Worm (Caenorhabditis elegans) whole organism, L1 larva: Measurements from ENCODE around the gene Y73B6A.3.

Source experiments
- C04F5.9 ChIP-seq: sonication (generic microtip); optimal IDR thresholded peaks from 2 replicates; lab custom pipeline; 2016; ENCODE audit warnings: missing genetic modification characterization, missing compliant biosample characterization
- F16B12.6 ChIP-seq: fragments of 150-350 bp; optimal IDR thresholded peaks from 2 replicates; lab custom pipeline; 2014; ENCODE audit warnings: missing biosample characterization, missing genetic modification characterization
- aly-2 ChIP-seq: fragments of 150-350 bp; optimal IDR thresholded peaks from 2 replicates; lab custom pipeline; 2014; ENCODE audit warnings: missing biosample characterization, missing genetic modification characterization
- ama-1 ChIP-seq: fragments of 150-350 bp; optimal IDR thresholded peaks from 2 replicates; lab custom pipeline; 2014
- ceh-63 ChIP-seq: fragments of 200-800 bp; sonication (Bioruptor generic); optimal IDR thresholded peaks from 2 replicates; lab custom pipeline; 2018; ENCODE audit warnings: mild to moderate bottlenecking, missing genetic modification characterization, missing compliant biosample characterization
- ceh-8 ChIP-seq: fragments of 200-800 bp; sonication (Bioruptor generic); optimal IDR thresholded peaks from 2 replicates; lab custom pipeline; 2018; ENCODE audit warnings: mild to moderate bottlenecking, missing genetic modification characterization, moderate library complexity, missing compliant biosample characterization
- ceh-82 ChIP-seq, 3 experiments: fragments of 150-350 bp in 1 of 3; sonication (generic microtip) in 2 of 3; optimal IDR thresholded peaks; 2 replicates each; lab custom pipeline; 2014 to 2017; ENCODE audit warnings: missing biosample characterization in 3 of 3, missing genetic modification characterization in 3 of 3
- ces-1 ChIP-seq: fragments of 150-350 bp; optimal IDR thresholded peaks from 2 replicates; lab custom pipeline; 2014; ENCODE audit warnings: missing biosample characterization, missing genetic modification reagents, missing genetic modification characterization
- dpl-1 ChIP-seq, 3 experiments: fragments of 150-350 bp in 2 of 3; sonication (generic microtip) in 1 of 3; optimal IDR thresholded peaks; 2 replicates each; lab custom pipeline; 2014 to 2017; ENCODE audit warnings: missing biosample characterization in 3 of 3, missing genetic modification characterization in 3 of 3, missing genetic modification reagents in 3 of 3
- efl-1 ChIP-seq, 4 experiments: fragments of 150-350 bp; optimal IDR thresholded peaks in 3 of 4; peaks in 1 of 4; 1 replicate in 1 of 4; 2 replicates in 3 of 4; lab custom pipeline; 2014; ENCODE audit warnings: missing biosample characterization in 2 of 4, missing genetic modification characterization in 2 of 4, missing genetic modification reagents in 2 of 4
- egl-27 ChIP-seq, 2 experiments: fragments of 150-350 bp in 1 of 2; sonication (generic microtip); optimal IDR thresholded peaks; 3 replicates each; lab custom pipeline; 2017 to 2018; ENCODE audit warnings: missing biosample characterization in 2 of 2, missing genetic modification characterization in 2 of 2, missing genetic modification reagents in 2 of 2
- elt-2 ChIP-seq: sonication (generic microtip); optimal IDR thresholded peaks from 2 replicates; lab custom pipeline; 2016; ENCODE audit warnings: missing genetic modification characterization, mild to moderate bottlenecking, inconsistent platforms, missing compliant biosample characterization, missing genetic modification reagents
- fkh-10 ChIP-seq: sonication (generic microtip); optimal IDR thresholded peaks from 2 replicates; lab custom pipeline; 2017; ENCODE audit warnings: missing biosample characterization, missing genetic modification reagents, missing genetic modification characterization
- fkh-4 ChIP-seq: sonication (generic microtip); optimal IDR thresholded peaks from 2 replicates; lab custom pipeline; 2016; ENCODE audit warnings: missing compliant biosample characterization, missing genetic modification characterization, borderline replicate concordance
- fkh-8 ChIP-seq: sonication (generic microtip); optimal IDR thresholded peaks from 2 replicates; lab custom pipeline; 2016; ENCODE audit warnings: mild to moderate bottlenecking, missing genetic modification characterization, missing compliant biosample characterization
- fos-1 ChIP-seq: fragments of 150-350 bp; optimal IDR thresholded peaks from 2 replicates; lab custom pipeline; 2014; ENCODE audit warnings: missing biosample characterization, missing genetic modification characterization
- grh-1 ChIP-seq: fragments of 200-800 bp; sonication (Bioruptor generic); IDR thresholded peaks from 2 replicates; pipeline ENCODE4 v1.3.6; 2022; ENCODE audit warnings: missing genetic modification reagents, missing genetic modification characterization, missing compliant biosample characterization
- hpl-2 ChIP-seq: fragments of 150-350 bp; optimal IDR thresholded peaks from 2 replicates; lab custom pipeline; 2014; ENCODE audit warnings: missing biosample characterization, missing genetic modification reagents, missing genetic modification characterization
- isw-1 ChIP-seq: fragments of 200-800 bp; sonication (Bioruptor generic); IDR thresholded peaks from 2 replicates; pipeline ENCODE4 v1.3.6; 2022; ENCODE audit warnings: missing genetic modification characterization, missing compliant biosample characterization
- lin-14 ChIP-seq: fragments of 200-800 bp; sonication (Bioruptor generic); optimal IDR thresholded peaks from 2 replicates; lab custom pipeline; 2018; ENCODE audit warnings: mild to moderate bottlenecking, missing genetic modification characterization, moderate library complexity, missing compliant biosample characterization
- lin-15B ChIP-seq: fragments of 150-350 bp; sonication (generic microtip); optimal IDR thresholded peaks from 3 replicates; lab custom pipeline; 2014; ENCODE audit warnings: missing biosample characterization, missing genetic modification characterization
- lin-39 ChIP-seq: fragments of 150-350 bp; optimal IDR thresholded peaks from 2 replicates; lab custom pipeline; 2014; ENCODE audit warnings: missing biosample characterization, missing genetic modification reagents, missing genetic modification characterization
- lsy-2 ChIP-seq, 2 experiments: fragments of 150-350 bp; optimal IDR thresholded peaks; 2 replicates each; lab custom pipeline; 2014; ENCODE audit warnings: missing biosample characterization in 2 of 2, missing genetic modification characterization in 2 of 2
- mdl-1 ChIP-seq, 2 experiments: fragments of 150-350 bp; optimal IDR thresholded peaks; 2 replicates each; lab custom pipeline; 2014 to 2017; ENCODE audit warnings: missing biosample characterization in 2 of 2, missing genetic modification characterization in 2 of 2, inconsistent platforms in 1 of 2
- mef-2 ChIP-seq: fragments of 150-350 bp; optimal IDR thresholded peaks from 2 replicates; lab custom pipeline; 2014; ENCODE audit warnings: missing biosample characterization, missing genetic modification characterization
- nhr-11 ChIP-seq: fragments of 150-350 bp; optimal IDR thresholded peaks from 2 replicates; lab custom pipeline; 2014; ENCODE audit warnings: missing biosample characterization, missing genetic modification characterization
- nhr-20 ChIP-seq: sonication (generic microtip); optimal IDR thresholded peaks from 2 replicates; lab custom pipeline; 2016; ENCODE audit warnings: mild to moderate bottlenecking, missing genetic modification characterization, missing compliant biosample characterization
- nhr-47 ChIP-seq: sonication (generic microtip); optimal IDR thresholded peaks from 2 replicates; lab custom pipeline; 2016; ENCODE audit warnings: mild to moderate bottlenecking, missing genetic modification characterization, moderate library complexity, missing compliant biosample characterization
- nhr-71 ChIP-seq: sonication (generic microtip); optimal IDR thresholded peaks from 2 replicates; lab custom pipeline; 2016; ENCODE audit warnings: mild to moderate bottlenecking, missing genetic modification characterization, moderate library complexity, missing compliant biosample characterization
- nhr-77 ChIP-seq: fragments of 150-350 bp; optimal IDR thresholded peaks from 2 replicates; lab custom pipeline; 2014; ENCODE audit warnings: missing biosample characterization, missing genetic modification characterization
- pag-3 ChIP-seq: sonication (generic microtip); optimal IDR thresholded peaks from 2 replicates; lab custom pipeline; 2017; ENCODE audit warnings: missing genetic modification characterization, mild to moderate bottlenecking, missing compliant biosample characterization, antibody characterized with exemption, borderline replicate concordance; ENCODE audit not compliant: insufficient read depth
- rnt-1 ChIP-seq: sonication (generic microtip); optimal IDR thresholded peaks from 2 replicates; lab custom pipeline; 2016; ENCODE audit warnings: mild to moderate bottlenecking, missing genetic modification characterization, moderate library complexity, missing compliant biosample characterization
- skn-1 ChIP-seq: fragments of 150-350 bp; optimal IDR thresholded peaks from 2 replicates; lab custom pipeline; 2014; ENCODE audit warnings: missing biosample characterization, missing genetic modification characterization
- snpc-4 ChIP-seq: fragments of 150-350 bp; optimal IDR thresholded peaks from 2 replicates; lab custom pipeline; 2014; ENCODE audit warnings: missing biosample characterization, missing genetic modification characterization
- snu-23 ChIP-seq: sonication (generic microtip); optimal IDR thresholded peaks from 2 replicates; lab custom pipeline; 2016; ENCODE audit warnings: missing genetic modification characterization, missing compliant biosample characterization
- swsn-7 ChIP-seq: sonication (generic microtip); optimal IDR thresholded peaks from 2 replicates; lab custom pipeline; 2016; ENCODE audit warnings: missing genetic modification characterization, missing compliant biosample characterization
- tbx-2 ChIP-seq: sonication (generic microtip); optimal IDR thresholded peaks from 2 replicates; lab custom pipeline; 2016; ENCODE audit warnings: missing genetic modification characterization, missing compliant biosample characterization
- unc-130 ChIP-seq: fragments of 150-350 bp; optimal IDR thresholded peaks from 2 replicates; lab custom pipeline; 2017; ENCODE audit warnings: missing biosample characterization, missing genetic modification characterization, inconsistent platforms
- unc-30 ChIP-seq: sonication (generic microtip); optimal IDR thresholded peaks from 2 replicates; lab custom pipeline; 2017; ENCODE audit warnings: missing biosample characterization, missing genetic modification characterization
- unc-62 ChIP-seq: fragments of 150-350 bp; optimal IDR thresholded peaks from 2 replicates; lab custom pipeline; 2014; ENCODE audit warnings: missing biosample characterization, missing genetic modification reagents, missing genetic modification characterization
- unc-86 ChIP-seq: sonication (generic microtip); optimal IDR thresholded peaks from 2 replicates; lab custom pipeline; 2016; ENCODE audit warnings: missing genetic modification characterization, missing compliant biosample characterization
- ztf-11 ChIP-seq, 2 experiments: sonication (generic microtip); optimal IDR thresholded peaks; 2 replicates each; lab custom pipeline; 2016 to 2017; ENCODE audit warnings: missing genetic modification characterization in 2 of 2, missing biosample characterization in 1 of 2, missing compliant biosample characterization in 1 of 2

Gene Y73B6A.3

ce11 chrIV:6785151-6785550 is 45.1 kb upstream of the Y73B6A.3 start, which contains the start of gene dyci-1 (continued):
- TF ChIP-seq lin-39 (no peak), tbx-2 (peak; percentile 5), unc-86 (no peak), pag-3 (tag; lab: Kevin White, UChicago) (no peak), dpl-1 (GFP tag; optimal IDR thresholded peaks at IDR 0.05; lab: Kevin White, UChicago) (peak in 2 of 3 experiments; percentile 19 to 23), C04F5.9 (tag; lab: Kevin White, UChicago) (no peak), fos-1 (no peak), ces-1 (GFP tag; lab: Kevin White, UChicago) (no peak), elt-2 (tag; lab: Kevin White, UChicago) (no peak), lin-15B (tag; lab: Kevin White, UChicago) (no peak), ama-1 (lab: Kevin White, UChicago) (no peak), skn-1 (tag; lab: Kevin White, UChicago) (no peak), rnt-1 (tag; lab: Kevin White, UChicago) (peak; percentile 45), fkh-4 (no peak), nhr-11 (no peak), mef-2 (no peak), ztf-11 (tag; optimal IDR thresholded peaks at IDR 0.05; lab: Kevin White, UChicago) (no peak), F16B12.6 (tag; lab: Kevin White, UChicago) (no peak), swsn-7 (tag; lab: Kevin White, UChicago) (peak; percentile 14), nhr-47 (tag; lab: Kevin White, UChicago) (no peak), unc-130 (tag; lab: Kevin White, UChicago) (no peak), fkh-10 (GFP tag; lab: Kevin White, UChicago) (no peak)
- TF ChIP-seq, all 84 proteins: peak for 17

- TF ChIP-seq fkh-4 (no peak), lin-14 (GFP tag; lab: Kevin White, UChicago) (peak; percentile 1), efl-1 (optimal IDR thresholded peaks at IDR 0.05; lab: Kevin White, UChicago) (peak in 1 of 2 experiments; percentile 5), efl-1 (GFP tag; optimal IDR thresholded peaks at IDR 0.05 in 1 of 2; lab: Kevin White, UChicago) (peak in 1 of 2 experiments; percentile 83), grh-1 (no peak)
These were observed 37.1 kb upstream of the Y73B6A.3 start for ce11 chrIV:6777156-6777555.

- TF ChIP-seq unc-62 (no peak), elt-2 (tag; lab: Kevin White, UChicago) (peak; percentile 53), efl-1 (optimal IDR thresholded peaks at IDR 0.05; lab: Kevin White, UChicago) (no peak), efl-1 (GFP tag; optimal IDR thresholded peaks at IDR 0.05 in 1 of 2; lab: Kevin White, UChicago) (peak in 1 of 2 experiments; percentile 7)
- TF ChIP-seq, all 84 proteins: peak for 2
These were observed 31.5 kb upstream of the Y73B6A.3 start for ce11 chrIV:6771556-6771955.

ce11 chrIV:6770407-6770883 is 30.4 kb upstream of the Y73B6A.3 start, which contains the start of gene anat-1:
anat-1 (plus strand) TSS chrIV:6770833.
- TF ChIP-seq elt-2 (tag; lab: Kevin White, UChicago) (peak; percentile 36), nhr-71 (tag; lab: Kevin White, UChicago) (no peak)
- TF ChIP-seq, all 84 proteins: peak for 1

ce11 chrIV:6767240-6767639 is 27.1 kb upstream of the Y73B6A.3 start:
- TF ChIP-seq nhr-77 (peak; percentile 12), efl-1 (optimal IDR thresholded peaks at IDR 0.05; lab: Kevin White, UChicago) (peak; percentile 52 to 58), efl-1 (GFP tag; optimal IDR thresholded peaks at IDR 0.05 in 1 of 2; lab: Kevin White, UChicago) (peak in 1 of 2 experiments; percentile 30), nhr-47 (tag; lab: Kevin White, UChicago) (peak; percentile 42), ceh-82 (tag; optimal IDR thresholded peaks at IDR 0.05; lab: Kevin White, UChicago) (peak; percentile 18 to 75 (median 41)), ceh-8 (no peak), fkh-8 (tag; lab: Kevin White, UChicago) (peak; percentile 71), skn-1 (tag; lab: Kevin White, UChicago) (peak; percentile 39), ceh-63 (GFP tag; lab: Kevin White, UChicago) (no peak), lin-15B (tag; lab: Kevin White, UChicago) (no peak), nhr-71 (tag; lab: Kevin White, UChicago) (peak; percentile 75), egl-27 (tag; optimal IDR thresholded peaks at IDR 0.05; lab: Kevin White, UChicago) (no peak), unc-62 (no peak), snu-23 (GFP tag; lab: Kevin White, UChicago) (peak; percentile 61), nhr-20 (tag; lab: Kevin White, UChicago) (peak; percentile 19), tbx-2 (peak; percentile 58), lin-14 (GFP tag; lab: Kevin White, UChicago) (peak; percentile 87), lsy-2 (tag; optimal IDR thresholded peaks at IDR 0.05; lab: Kevin White, UChicago) (peak; percentile 59 to 74), mdl-1 (tag; optimal IDR thresholded peaks at IDR 0.05; lab: Kevin White, UChicago) (peak in 1 of 2 experiments; percentile 39), C04F5.9 (tag; lab: Kevin White, UChicago) (no peak), snpc-4 (tag; lab: Kevin White, UChicago) (no peak), unc-30 (tag; lab: Kevin White, UChicago) (no peak), hpl-2 (GFP tag; lab: Kevin White, UChicago) (no peak), aly-2 (no peak), isw-1 (GFP tag; lab: Robert Waterston, UW) (no peak)
